Worm (Caenorhabditis elegans): Measurements from ENCODE around the gene rab-37.

rab-37 gene

DNA sequence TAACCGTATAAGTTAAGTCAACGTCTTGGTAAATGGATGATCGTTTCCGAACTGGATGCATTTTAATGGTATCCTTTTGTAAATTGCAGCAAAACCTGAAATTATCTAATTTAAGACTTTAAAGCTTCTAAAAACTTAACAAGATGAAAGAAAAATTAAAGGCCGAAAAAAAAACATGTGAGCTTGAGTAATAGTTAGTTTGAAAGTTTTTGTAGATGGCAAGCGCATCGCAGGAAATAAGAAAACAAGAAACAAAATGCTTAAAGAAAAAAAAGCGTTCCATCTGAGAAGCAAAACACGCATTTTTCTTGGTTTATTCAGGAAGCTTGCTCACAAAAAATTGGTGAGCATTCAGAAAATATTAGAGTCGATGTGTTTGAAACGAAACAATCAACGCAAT is at the start of gene rab-37:
TSS of gene rab-37 (minus strand) at position 101 of the 400 bp plus-strand sequence.
- TF ChIP-seq cey-2 (tag; optimal IDR thresholded peaks at IDR 0.05; ENCODE audit: borderline replicate concordance, insufficient read depth) (no peak), nhr-11 (tag; optimal IDR thresholded peaks at IDR 0.05) (no peak), aha-1 (tag) (peak; percentile 39)

DNA sequence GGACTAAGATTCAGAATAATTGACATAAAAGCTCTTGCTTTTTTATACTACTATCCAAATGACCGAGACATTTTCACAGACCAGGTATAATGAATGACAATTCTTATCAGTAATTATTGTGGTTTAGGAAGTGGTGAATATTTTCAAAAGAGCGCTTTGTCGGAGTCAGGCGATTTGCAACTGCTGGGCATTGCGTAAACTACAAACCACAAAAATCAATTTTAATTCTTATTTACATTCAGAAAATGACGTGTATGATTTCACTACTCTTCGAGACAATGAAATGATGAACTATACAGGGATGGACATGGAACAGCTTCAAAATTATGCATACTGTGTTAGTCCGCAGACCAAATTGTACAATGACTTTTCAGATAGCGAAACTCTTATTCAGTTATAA is 48.8 kb upstream of the rab-37 start:
- peak; percentile 84 for TF ChIP-seq nhr-28 (tag; optimal IDR thresholded peaks at IDR 0.05)
- TF ChIP-seq hif-1 (tag; optimal IDR thresholded peaks at IDR 0.05): no peak
- TF ChIP-seq tra-1 (GFP tag; IDR thresholded peaks at IDR 0.05): no peak
- TF ChIP-seq dmd-6 (GFP tag; IDR thresholded peaks at IDR 0.05): peak; percentile 56
- TF ChIP-seq saeg-2 (GFP tag; IDR thresholded peaks at IDR 0.05): no peak
- TF ChIP-seq nhr-77 (tag; optimal IDR thresholded peaks at IDR 0.05): peak; percentile 16
- peak; percentile 47 for TF ChIP-seq hlh-11 (tag; optimal IDR thresholded peaks at IDR 0.05)
- TF ChIP-seq daf-16 (GFP tag; optimal IDR thresholded peaks at IDR 0.05): no peak
- peak; percentile 76 for TF ChIP-seq daf-16 (tag; optimal IDR thresholded peaks at IDR 0.05)
- no peak for TF ChIP-seq nhr-111 (GFP tag; optimal IDR thresholded peaks at IDR 0.05)
- TF ChIP-seq pqm-1 (tag; optimal IDR thresholded peaks at IDR 0.05): peak; percentile 12
- TF ChIP-seq lin-1 (GFP tag; IDR thresholded peaks at IDR 0.05): peak; percentile 27; the same call in 1 of the 2 replicates

DNA sequence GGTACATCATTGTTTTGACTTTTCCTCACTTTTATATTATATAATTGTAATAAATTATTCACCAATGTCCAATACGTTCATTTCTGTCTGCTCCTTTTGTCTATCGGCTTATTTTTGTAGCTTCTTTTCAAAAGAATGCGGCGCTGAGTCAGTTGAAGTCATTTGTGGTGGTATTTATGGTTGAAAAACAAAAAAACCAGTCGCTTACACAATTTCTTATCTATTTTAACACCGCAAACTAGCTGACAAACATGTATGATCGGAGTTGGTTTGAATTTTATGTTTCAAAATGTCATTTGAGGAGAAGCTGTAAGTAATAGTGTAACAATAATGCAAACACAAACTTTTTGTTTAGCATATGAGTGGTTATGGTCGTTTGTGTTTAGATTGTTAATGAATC is 48.3 kb upstream of the rab-37 start, which contains the start of gene ets-10:
TSS of gene ets-10 (plus strand) at position 201 of the 400 bp plus-strand sequence.
- TF ChIP-seq spr-3 (GFP tag; optimal IDR thresholded peaks at IDR 0.05) (no peak), lin-15B (tag; optimal IDR thresholded peaks at IDR 0.05) (no peak), php-3 (GFP tag; IDR thresholded peaks at IDR 0.05) (peak; percentile 46; the same call in 1 of the 2 replicates), mdl-1 (tag; optimal IDR thresholded peaks at IDR 0.05) (no peak), pqm-1 (tag; optimal IDR thresholded peaks at IDR 0.05) (peak; percentile 52), daf-12 (tag; optimal IDR thresholded peaks at IDR 0.05) (no peak), Y75B8A.6 (GFP tag; IDR thresholded peaks at IDR 0.05) (no peak), nhr-6 (tag; optimal IDR thresholded peaks at IDR 0.05) (peak; percentile 56), daf-16 (GFP tag; optimal IDR thresholded peaks at IDR 0.05) (no peak), daf-16 (tag; optimal IDR thresholded peaks at IDR 0.05) (peak; percentile 82), lin-38 (GFP tag; IDR thresholded peaks at IDR 0.05) (no peak), daf-19 (GFP tag; conservative IDR thresholded peaks at IDR 0.05) (no peak), dve-1 (tag; optimal IDR thresholded peaks at IDR 0.05; ENCODE audit: insufficient read depth) (peak; percentile 31), nhr-28 (tag; optimal IDR thresholded peaks at IDR 0.05) (peak; percentile 65)

DNA sequence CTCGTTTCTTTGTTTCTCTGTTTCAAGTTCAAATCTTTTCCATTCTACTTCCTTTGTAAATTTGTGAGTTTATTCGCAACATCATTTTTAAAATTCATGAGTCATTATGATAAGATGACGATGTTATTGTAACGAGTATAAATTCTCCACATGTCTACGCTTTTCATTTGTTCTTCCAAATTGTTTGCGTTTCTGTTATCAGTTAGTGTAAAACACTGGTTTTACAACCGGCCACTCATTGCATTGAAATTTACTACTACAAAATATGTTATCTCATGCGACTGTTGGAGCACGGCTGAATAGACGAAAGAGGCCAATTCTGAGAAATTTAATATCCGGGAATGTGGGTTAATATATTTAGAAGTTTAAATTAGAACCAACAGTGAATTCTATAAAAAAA is 46.7 kb upstream of the rab-37 start, which contains the start of gene C52B9.19:
TSS of gene C52B9.19 (plus strand) at position 176 of the 400 bp plus-strand sequence.
- TF ChIP-seq dve-1 (tag; optimal IDR thresholded peaks at IDR 0.05; ENCODE audit: insufficient read depth): peak; percentile 4
- TF ChIP-seq aha-1 (tag): peak; percentile 7
- TF ChIP-seq hlh-11 (tag; optimal IDR thresholded peaks at IDR 0.05): peak; percentile 1
- peak; percentile 43 for TF ChIP-seq nhr-28 (tag; optimal IDR thresholded peaks at IDR 0.05)
- TF ChIP-seq php-3 (GFP tag; IDR thresholded peaks at IDR 0.05): 0 out of 2 replicates have a peak, but pooled peaks have one; percentile 46
- TF ChIP-seq pqm-1 (tag; optimal IDR thresholded peaks at IDR 0.05): peak; percentile 30
- no peak for TF ChIP-seq lin-39 (tag; optimal IDR thresholded peaks at IDR 0.05)
- TF ChIP-seq hif-1 (tag; optimal IDR thresholded peaks at IDR 0.05): no peak
- peak in 1 of 2 experiments; percentile 76 for TF ChIP-seq unc-62 (GFP tag; optimal IDR thresholded peaks at IDR 0.05 in 1 of 2)
- TF ChIP-seq unc-62 (tag; optimal IDR thresholded peaks at IDR 0.05): no peak
- no peak for TF ChIP-seq daf-16 (GFP tag; optimal IDR thresholded peaks at IDR 0.05)
- peak; percentile 53 for TF ChIP-seq daf-16 (tag; optimal IDR thresholded peaks at IDR 0.05)

DNA sequence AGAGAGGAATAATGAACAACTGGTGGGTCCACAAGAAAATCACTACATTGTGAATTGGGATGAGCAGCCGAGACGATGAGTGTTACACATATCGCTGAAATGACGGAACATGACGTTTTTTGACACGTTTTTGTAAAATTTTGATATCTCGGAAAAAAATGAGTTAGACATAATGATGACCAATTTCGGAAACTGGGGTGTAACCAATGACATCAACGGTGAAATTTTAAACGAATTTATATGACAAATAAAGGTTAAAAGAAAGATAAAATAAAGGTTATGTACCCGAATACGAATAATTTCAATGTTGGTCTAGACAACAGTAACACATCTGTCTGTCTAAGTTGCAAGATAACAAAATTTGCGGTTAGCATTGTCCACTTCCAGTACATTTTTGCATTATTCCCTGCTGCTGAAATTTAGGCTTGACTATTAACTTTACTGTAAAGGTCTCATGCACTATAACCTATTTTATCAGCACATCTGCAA is 43.7 kb upstream of the rab-37 start, which contains the start of the genes twk-28 and ets-9:
TSS of gene twk-28 (minus strand) at position 51 of the 489 bp plus-strand sequence.
TSS of gene ets-9 (plus strand) at position 410 of the 489 bp plus-strand sequence.
- TF ChIP-seq aha-1 (tag): peak; percentile 89
- TF ChIP-seq daf-12 (tag; optimal IDR thresholded peaks at IDR 0.05): no peak
- TF ChIP-seq ces-1 (GFP tag; optimal IDR thresholded peaks at IDR 0.05): no peak
- TF ChIP-seq unc-62 (GFP tag; optimal IDR thresholded peaks at IDR 0.05 in 1 of 2): peak in 1 of 2 experiments; percentile 95
- TF ChIP-seq unc-62 (tag; optimal IDR thresholded peaks at IDR 0.05): no peak
- no peak for TF ChIP-seq mep-1 (tag; optimal IDR thresholded peaks at IDR 0.05)
- TF ChIP-seq lim-7 (GFP tag; IDR thresholded peaks at IDR 0.05): no peak
- no peak for TF ChIP-seq nhr-77 (tag; optimal IDR thresholded peaks at IDR 0.05)
- no peak for TF ChIP-seq ZK546.5 (tag; optimal IDR thresholded peaks at IDR 0.05)
- TF ChIP-seq hif-1 (tag; optimal IDR thresholded peaks at IDR 0.05): no peak
- no peak for TF ChIP-seq fos-1 (tag; optimal IDR thresholded peaks at IDR 0.05)
- no peak for TF ChIP-seq nhr-28 (tag; optimal IDR thresholded peaks at IDR 0.05)
- TF ChIP-seq R02D3.7 (tag; optimal IDR thresholded peaks at IDR 0.05): no peak
- TF ChIP-seq mxl-3 (GFP tag; optimal IDR thresholded peaks at IDR 0.05): no peak
- no peak for TF ChIP-seq nhr-237 (tag; optimal IDR thresholded peaks at IDR 0.05)
